Fruit fly (Drosophila melanogaster) S2 (cell line): ENCODE data around the gene Wdr82.

Experiments
- CG8478 ChIP-seq: fragments of >200 bp; optimal IDR thresholded peaks from 2 replicates; lab custom pipeline; 2018
- CTCF ChIP-seq, 2 experiments: fragments of >200 bp; optimal IDR thresholded peaks; 2 replicates each; lab custom pipeline; 2018

DNA sequence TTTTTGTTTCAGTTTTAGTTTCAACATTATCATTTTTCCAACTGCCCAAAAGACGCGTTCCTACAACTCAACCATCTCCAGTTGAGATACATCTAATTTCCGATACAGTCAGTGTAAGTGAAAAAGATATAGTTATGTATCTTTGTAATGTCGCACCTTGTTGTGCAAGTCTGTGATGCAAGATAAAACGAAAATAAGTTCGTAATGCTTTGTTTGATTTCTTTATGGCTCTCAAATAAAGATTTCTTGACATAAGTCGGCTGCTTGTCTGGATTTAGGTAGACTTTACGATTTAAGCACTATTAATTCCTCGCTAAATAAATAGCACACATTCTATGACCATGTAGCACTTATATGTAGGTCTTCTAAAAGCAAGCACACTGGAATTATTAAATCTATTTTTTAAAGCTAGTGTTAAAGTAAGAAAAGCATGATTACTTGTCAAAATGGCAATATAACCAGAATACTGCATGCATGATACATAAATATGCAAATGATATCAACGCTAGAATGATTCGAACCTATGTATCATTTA lies 10.8 kb downstream of the Wdr82 start:
- no peak for TF ChIP-seq CTCF (optimal IDR thresholded peaks at IDR 0.05; lab: Kevin White, UChicago)
- TF ChIP-seq CG8478 (lab: Kevin White, UChicago): no peak
